Fruit fly (Drosophila melanogaster): ENCODE data around the gene Dsor1.

dm6 chrX:9251212-9251877 is 4.2 kb downstream of the Dsor1 start:
- no peak for TF ChIP-seq Sin3A (optimal IDR thresholded peaks at IDR 0.05)
- no peak for TF ChIP-seq Myc (optimal IDR thresholded peaks at IDR 0.05)
- no peak for TF ChIP-seq ttk (optimal IDR thresholded peaks at IDR 0.05)
- no peak for TF ChIP-seq h (optimal IDR thresholded peaks at IDR 0.05)
- no peak for TF ChIP-seq psq (optimal IDR thresholded peaks at IDR 0.05)
